Worm (Caenorhabditis elegans): Measurements from ENCODE around the gene str-256.

ce11 chrV:474516-474915 lies 26.6 kb downstream of the str-256 start, which contains the start of gene nhr-99:
- TF ChIP-seq ztf-11 (tag; optimal IDR thresholded peaks at IDR 0.05) = no peak
- TF ChIP-seq nhr-76 (tag; optimal IDR thresholded peaks at IDR 0.05) = no peak
- no peak for TF ChIP-seq lsy-2 (tag; optimal IDR thresholded peaks at IDR 0.05)
- no peak for TF ChIP-seq nhr-237 (tag; optimal IDR thresholded peaks at IDR 0.05)
- TF ChIP-seq ces-1 (GFP tag; optimal IDR thresholded peaks at IDR 0.05) = no peak
- TF ChIP-seq unc-120 (tag; optimal IDR thresholded peaks at IDR 0.05; ENCODE audit: poor library complexity, severe bottlenecking) = no peak
- no peak for TF ChIP-seq blmp-1 (tag; optimal IDR thresholded peaks at IDR 0.05)
- TF ChIP-seq lin-13 (tag; optimal IDR thresholded peaks at IDR 0.05) = no peak
- TF ChIP-seq mab-5 (tag; optimal IDR thresholded peaks at IDR 0.05) = no peak
- TF ChIP-seq unc-62 (GFP tag; optimal IDR thresholded peaks at IDR 0.05) = no peak
- TF ChIP-seq zip-8 (tag; optimal IDR thresholded peaks at IDR 0.05) = no peak
- no peak for TF ChIP-seq nhr-28 (tag; optimal IDR thresholded peaks at IDR 0.05)
- no peak for TF ChIP-seq bed-3 (GFP tag; optimal IDR thresholded peaks at IDR 0.05)

Measured in whole organism, mixed stage, embryonic.